Fruit fly (Drosophila melanogaster) whole organism, embryonic: ENCODE data around the gene ArfGAP1.
A peak's percentile ranks its signal among the peaks of the same experiment; 100 is the strongest.

Source experiments
- B-H1 ChIP-seq: fragments of 200-800 bp; sonication (Bioruptor generic); IDR thresholded peaks from 3 replicates; pipeline ENCODE4 v1.3.6; 2022; ENCODE audit warnings: missing biosample characterization, missing genetic modification characterization
- BEAF-32 ChIP-seq: fragments of 200-800 bp; sonication (Bioruptor generic); optimal IDR thresholded peaks from 3 replicates; lab custom pipeline; 2017; ENCODE audit warnings: missing biosample characterization, missing genetic modification characterization, mild to moderate bottlenecking, moderate library complexity, missing genetic modification reagents
- CG10366 ChIP-seq: fragments of 200-800 bp; sonication (Bioruptor generic); IDR thresholded peaks from 2 replicates; pipeline ENCODE4 v1.3.6; 2022; ENCODE audit warnings: missing biosample characterization, missing genetic modification characterization
- CG11696 ChIP-seq: fragments of 200-800 bp; sonication (Bioruptor generic); IDR thresholded peaks from 2 replicates; pipeline ENCODE4 v1.3.6; 2022; ENCODE audit warnings: missing biosample characterization, missing genetic modification characterization
- CG14710 ChIP-seq: fragments of 200-800 bp; sonication (Bioruptor generic); optimal IDR thresholded peaks from 3 replicates; lab custom pipeline; 2019; ENCODE audit warnings: missing biosample characterization, mild to moderate bottlenecking, missing genetic modification characterization, moderate library complexity
- CG14965 ChIP-seq: fragments of 200-800 bp; sonication (Bioruptor generic); optimal IDR thresholded peaks from 2 replicates; lab custom pipeline; 2016; ENCODE audit warnings: missing biosample characterization, missing genetic modification characterization, borderline replicate concordance
- CG15073 ChIP-seq: fragments of 200-800 bp; sonication (Bioruptor generic); optimal IDR thresholded peaks from 2 replicates; lab custom pipeline; 2016; ENCODE audit warnings: missing biosample characterization, missing genetic modification characterization
- CG15514 ChIP-seq: fragments of 200-800 bp; sonication (Bioruptor generic); optimal IDR thresholded peaks from 3 replicates; lab custom pipeline; 2017; ENCODE audit warnings: missing biosample characterization, missing genetic modification characterization, mild to moderate bottlenecking, moderate library complexity, missing genetic modification reagents
- CG1602 ChIP-seq: fragments of 200-800 bp; sonication (Bioruptor generic); optimal IDR thresholded peaks from 3 replicates; lab custom pipeline; 2016; ENCODE audit warnings: missing biosample characterization, missing genetic modification characterization
- CG18599 ChIP-seq: fragments of 200-800 bp; sonication (Bioruptor generic); optimal IDR thresholded peaks from 3 replicates; lab custom pipeline; 2017; ENCODE audit warnings: missing biosample characterization, missing genetic modification characterization, mild to moderate bottlenecking, moderate library complexity, missing genetic modification reagents
- CG3407 ChIP-seq: fragments of 200-800 bp; sonication (Bioruptor generic); optimal IDR thresholded peaks from 2 replicates; lab custom pipeline; 2018; ENCODE audit warnings: missing biosample characterization, mild to moderate bottlenecking, missing genetic modification characterization
- CG34224 ChIP-seq: fragments of 200-800 bp; sonication (Bioruptor generic); IDR thresholded peaks from 3 replicates; pipeline ENCODE4 v1.3.6; 2022; ENCODE audit warnings: missing biosample characterization, missing genetic modification characterization; ENCODE audit not compliant: partially characterized antibody
- CG4707 ChIP-seq: fragments of 200-800 bp; sonication (Bioruptor generic); optimal IDR thresholded peaks from 2 replicates; lab custom pipeline; 2018; ENCODE audit warnings: missing biosample characterization, mild to moderate bottlenecking, missing genetic modification characterization, moderate library complexity
- CG4730 ChIP-seq: fragments of 200-800 bp; sonication (Bioruptor generic); IDR thresholded peaks from 2 replicates; pipeline ENCODE4 v1.3.6; 2022; ENCODE audit warnings: missing biosample characterization, missing genetic modification characterization
- CG7745 ChIP-seq: fragments of 200-800 bp; sonication (Bioruptor generic); optimal IDR thresholded peaks from 2 replicates; lab custom pipeline; 2018; ENCODE audit warnings: missing biosample characterization, mild to moderate bottlenecking, missing genetic modification characterization, moderate library complexity
- CG7963 ChIP-seq: fragments of 200-800 bp; sonication (Bioruptor generic); IDR thresholded peaks from 3 replicates; pipeline ENCODE4 v1.3.6; 2022; ENCODE audit warnings: missing biosample characterization, missing genetic modification characterization; ENCODE audit not compliant: partially characterized antibody
- D19A ChIP-seq: fragments of 200-800 bp; optimal IDR thresholded peaks from 3 replicates; lab custom pipeline; 2019; ENCODE audit warnings: missing biosample characterization, mild to moderate bottlenecking, missing genetic modification characterization, moderate library complexity
- Dll ChIP-seq: fragments of 200-800 bp; sonication (Bioruptor generic); IDR thresholded peaks from 4 replicates; pipeline ENCODE4 v1.3.6; 2022; ENCODE audit warnings: missing biosample characterization, missing genetic modification characterization; ENCODE audit not compliant: partially characterized antibody
- Doc2 ChIP-seq: fragments of 200-800 bp; sonication (Bioruptor generic); IDR thresholded peaks from 2 replicates; pipeline ENCODE4 v1.3.6; 2022; ENCODE audit warnings: missing biosample characterization, missing genetic modification characterization
- Hr39 ChIP-seq: fragments of >200 bp; optimal IDR thresholded peaks from 2 replicates; lab custom pipeline; 2017
- Jarid2 ChIP-seq: fragments of 200-800 bp; sonication (Bioruptor generic); optimal IDR thresholded peaks from 3 replicates; lab custom pipeline; 2017; ENCODE audit warnings: mild to moderate bottlenecking, missing biosample characterization, missing genetic modification reagents, missing genetic modification characterization
- Nf-YA ChIP-seq: fragments of 200-800 bp; sonication (Bioruptor generic); IDR thresholded peaks from 2 replicates; pipeline ENCODE4 v1.3.6; 2022; ENCODE audit warnings: missing biosample characterization, missing genetic modification characterization
- Nf-YB ChIP-seq: fragments of 200-800 bp; sonication (Bioruptor generic); optimal IDR thresholded peaks from 3 replicates; lab custom pipeline; 2019; ENCODE audit warnings: missing biosample characterization, mild to moderate bottlenecking, missing genetic modification characterization, moderate library complexity
- Opbp ChIP-seq: fragments of 200-800 bp; sonication (Bioruptor generic); IDR thresholded peaks from 3 replicates; pipeline ENCODE4 v1.3.6; 2022; ENCODE audit warnings: missing biosample characterization, missing genetic modification characterization; ENCODE audit not compliant: partially characterized antibody
- Tbp ChIP-seq: fragments of >200 bp; optimal IDR thresholded peaks from 2 replicates; lab custom pipeline; 2018; ENCODE audit warnings: missing biosample characterization, missing genetic modification characterization
- Xbp1 ChIP-seq: fragments of 200-800 bp; sonication (Bioruptor generic); optimal IDR thresholded peaks from 3 replicates; lab custom pipeline; 2016; ENCODE audit warnings: missing biosample characterization, mild to moderate bottlenecking, missing genetic modification characterization
- abd-A ChIP-seq: fragments of 200-800 bp; sonication (Bioruptor generic); optimal IDR thresholded peaks from 3 replicates; lab custom pipeline; 2019; ENCODE audit warnings: missing biosample characterization, mild to moderate bottlenecking, missing genetic modification characterization, moderate library complexity
- al ChIP-seq: fragments of 200-800 bp; sonication (Bioruptor generic); IDR thresholded peaks from 2 replicates; pipeline ENCODE4 v1.3.6; 2022; ENCODE audit warnings: missing biosample characterization, missing genetic modification characterization
- aop ChIP-seq: fragments of 200-800 bp; sonication (Bioruptor generic); IDR thresholded peaks from 2 replicates; pipeline ENCODE4 v1.3.6; 2022; ENCODE audit warnings: missing biosample characterization, missing genetic modification characterization
- ara ChIP-seq: fragments of 200-800 bp; sonication (Bioruptor generic); IDR thresholded peaks from 2 replicates; pipeline ENCODE4 v1.3.6; 2022; ENCODE audit warnings: missing biosample characterization, missing genetic modification characterization
- bowl ChIP-seq: fragments of 200-800 bp; sonication (Bioruptor generic); IDR thresholded peaks from 2 replicates; pipeline ENCODE4 v1.3.6; 2022; ENCODE audit warnings: missing biosample characterization, missing genetic modification characterization
- cato ChIP-seq: fragments of 200-800 bp; sonication (Bioruptor generic); optimal IDR thresholded peaks from 2 replicates; lab custom pipeline; 2016; ENCODE audit warnings: missing biosample characterization, missing genetic modification characterization, borderline replicate concordance
- cg ChIP-seq: fragments of 200-800 bp; sonication (Bioruptor generic); optimal IDR thresholded peaks from 3 replicates; lab custom pipeline; 2019; ENCODE audit warnings: missing biosample characterization, mild to moderate bottlenecking, missing genetic modification characterization, moderate library complexity
- crol ChIP-seq: fragments of 200-800 bp; sonication (Bioruptor generic); IDR thresholded peaks from 2 replicates; pipeline ENCODE4 v1.3.6; 2022; ENCODE audit warnings: missing biosample characterization, missing genetic modification characterization
- ems ChIP-seq: fragments of 200-800 bp; sonication (Bioruptor generic); optimal IDR thresholded peaks from 3 replicates; lab custom pipeline; 2016; ENCODE audit warnings: missing biosample characterization, missing genetic modification characterization
- fru ChIP-seq: fragments of >200 bp; optimal IDR thresholded peaks from 2 replicates; lab custom pipeline; 2017
- ftz-f1 ChIP-seq: fragments of 200-800 bp; sonication (Bioruptor generic); optimal IDR thresholded peaks from 2 replicates; lab custom pipeline; 2016; ENCODE audit warnings: missing biosample characterization, missing genetic modification characterization
- gsb ChIP-seq: fragments of 200-800 bp; sonication (Bioruptor generic); IDR thresholded peaks from 2 replicates; pipeline ENCODE4 v1.3.6; 2022; ENCODE audit warnings: missing biosample characterization, missing genetic modification characterization
- jigr1 ChIP-seq: fragments of 200-800 bp; sonication (Bioruptor generic); IDR thresholded peaks from 3 replicates; pipeline ENCODE4 v1.3.6; 2022; ENCODE audit warnings: missing biosample characterization, missing genetic modification characterization
- kah ChIP-seq: fragments of 200-800 bp; sonication (Bioruptor generic); optimal IDR thresholded peaks from 2 replicates; lab custom pipeline; 2018; ENCODE audit warnings: missing biosample characterization, mild to moderate bottlenecking, missing genetic modification characterization
- lov ChIP-seq, 2 experiments: fragments of 200-800 bp in 1 of 2; fragments of >200 bp in 1 of 2; sonication (Bioruptor generic) in 1 of 2; IDR thresholded peaks in 1 of 2; optimal IDR thresholded peaks in 1 of 2; 2 replicates in 1 of 2; 3 replicates in 1 of 2; pipeline versions ENCODE4 v1.3.6 to Lab custom; 2017 to 2022; ENCODE audit warnings: missing biosample characterization in 1 of 2, missing genetic modification characterization in 1 of 2
- nom ChIP-seq: fragments of 200-800 bp; sonication (Bioruptor generic); optimal IDR thresholded peaks from 2 replicates; lab custom pipeline; 2017; ENCODE audit warnings: missing biosample characterization, missing genetic modification characterization, mild to moderate bottlenecking, moderate library complexity, missing genetic modification reagents
- peb ChIP-seq: fragments of 200-800 bp; sonication (Bioruptor generic); IDR thresholded peaks from 2 replicates; pipeline ENCODE4 v1.3.6; 2022; ENCODE audit warnings: missing biosample characterization, missing genetic modification characterization
- pfk ChIP-seq: fragments of 200-800 bp; sonication (Bioruptor generic); optimal IDR thresholded peaks from 2 replicates; lab custom pipeline; 2018; ENCODE audit warnings: missing biosample characterization, mild to moderate bottlenecking, missing genetic modification characterization, moderate library complexity
- sisA ChIP-seq: fragments of 200-800 bp; sonication (Bioruptor generic); IDR thresholded peaks from 2 replicates; pipeline ENCODE4 v1.3.6; 2022; ENCODE audit warnings: missing biosample characterization, missing genetic modification characterization
- slbo ChIP-seq: fragments of 200-800 bp; sonication (Bioruptor generic); IDR thresholded peaks from 2 replicates; pipeline ENCODE4 v1.3.6; 2022; ENCODE audit warnings: missing biosample characterization, missing genetic modification characterization
- slp2 ChIP-seq: fragments of 200-800 bp; sonication (Bioruptor generic); optimal IDR thresholded peaks from 2 replicates; lab custom pipeline; 2016; ENCODE audit warnings: missing biosample characterization, missing genetic modification characterization
- stwl ChIP-seq: fragments of 200-800 bp; sonication (Bioruptor generic); optimal IDR thresholded peaks from 3 replicates; lab custom pipeline; 2018; ENCODE audit warnings: missing biosample characterization, mild to moderate bottlenecking, missing genetic modification characterization, moderate library complexity
- tx ChIP-seq: fragments of 200-800 bp; sonication (Bioruptor generic); optimal IDR thresholded peaks from 2 replicates; lab custom pipeline; 2016; ENCODE audit warnings: missing biosample characterization, missing genetic modification characterization
- vnd ChIP-seq: fragments of 200-800 bp; sonication (Bioruptor generic); IDR thresholded peaks from 3 replicates; pipeline ENCODE4 v1.3.6; 2022; ENCODE audit warnings: missing biosample characterization, missing genetic modification characterization; ENCODE audit not compliant: partially characterized antibody
- wek ChIP-seq: fragments of 200-800 bp; sonication (Bioruptor generic); optimal IDR thresholded peaks from 3 replicates; lab custom pipeline; 2018; ENCODE audit warnings: missing biosample characterization, mild to moderate bottlenecking, missing genetic modification characterization, moderate library complexity

ArfGAP1 gene

DNA sequence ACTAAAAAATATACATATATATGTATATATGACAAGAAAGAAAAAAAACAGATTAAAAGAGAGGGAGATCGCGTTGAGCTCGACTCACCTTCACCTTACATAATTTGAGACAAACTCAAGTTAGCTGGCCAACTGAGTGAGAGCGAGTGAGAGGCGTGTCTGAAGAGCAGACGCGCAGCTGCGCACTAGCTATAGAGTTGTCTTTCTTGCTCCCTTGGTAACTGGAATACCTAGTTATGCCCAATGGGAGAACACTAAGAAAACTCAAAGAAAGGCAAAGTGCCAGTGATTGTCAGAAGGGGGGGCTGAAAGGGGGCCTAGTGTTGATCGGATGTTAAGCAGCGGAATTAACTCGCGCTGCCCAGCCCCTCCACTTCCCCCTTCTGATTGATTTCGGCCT is 17.1 kb upstream of the ArfGAP1 start (continued):
- peak; percentile 63 for TF ChIP-seq cg (GFP tag; lab: Kevin White, UChicago)
- TF ChIP-seq stwl (tag; lab: Kevin White, UChicago), result no peak
- TF ChIP-seq ara (GFP tag; lab: Robert Waterston, UW), result no peak
- peak; percentile 79; the same call in 2 of the 3 replicates for TF ChIP-seq Opbp (GFP tag; lab: Robert Waterston, UW)
- TF ChIP-seq fru (lab: Kevin White, UChicago), result no peak
- peak; percentile 98 for TF ChIP-seq Nf-YA (GFP tag; lab: Robert Waterston, UW)
- TF ChIP-seq CG14710 (tag; lab: Kevin White, UChicago), result no peak
- peak; percentile 23; the same call in 1 of the 3 replicates for TF ChIP-seq CG34224 (GFP tag; lab: Robert Waterston, UW)
- TF ChIP-seq gsb (GFP tag; lab: Robert Waterston, UW), result no peak
- no peak for TF ChIP-seq CG3407 (GFP tag; lab: Kevin White, UChicago)
- no peak for TF ChIP-seq CG15073 (GFP tag; lab: Kevin White, UChicago)
- no peak for TF ChIP-seq ems (GFP tag; lab: Kevin White, UChicago)
- no peak for TF ChIP-seq slbo
- no peak for TF ChIP-seq ftz-f1 (GFP tag; lab: Kevin White, UChicago)
- TF ChIP-seq Jarid2 (GFP tag; lab: Kevin White, UChicago), result peak; percentile 14
- TF ChIP-seq CG11696 (GFP tag; lab: Robert Waterston, UW), result no peak
- no peak for TF ChIP-seq CG1602
- TF ChIP-seq peb (GFP tag; lab: Robert Waterston, UW), result no peak
- peak; percentile 99 for TF ChIP-seq Nf-YB (GFP tag; lab: Kevin White, UChicago)
- TF ChIP-seq pfk, result no peak
- no peak for TF ChIP-seq CG4730 (GFP tag; lab: Robert Waterston, UW)
- TF ChIP-seq nom (GFP tag; lab: Kevin White, UChicago), result no peak
- TF ChIP-seq al (GFP tag; lab: Robert Waterston, UW), result no peak
- TF ChIP-seq crol (GFP tag; lab: Robert Waterston, UW), result peak; percentile 95
- TF ChIP-seq Xbp1 (GFP tag; lab: Kevin White, UChicago), result no peak
- TF ChIP-seq jigr1 (GFP tag; lab: Robert Waterston, UW), result no peak
- no peak for TF ChIP-seq tx (GFP tag; lab: Kevin White, UChicago)
- no peak for TF ChIP-seq aop (GFP tag; lab: Robert Waterston, UW)
- TF ChIP-seq CG4707 (GFP tag; lab: Kevin White, UChicago), result no peak
- TF ChIP-seq Dll (GFP tag; lab: Robert Waterston, UW), result no peak
- no peak for TF ChIP-seq CG18599 (GFP tag; lab: Kevin White, UChicago)
- TF ChIP-seq bowl (GFP tag; lab: Robert Waterston, UW), result no peak
- no peak for TF ChIP-seq sisA
- no peak for TF ChIP-seq D19A (tag; lab: Kevin White, UChicago)
- no peak for TF ChIP-seq CG10366 (GFP tag; lab: Robert Waterston, UW)
- TF ChIP-seq slp2 (GFP tag; lab: Kevin White, UChicago), result no peak
- TF ChIP-seq cato, result no peak
- no peak for TF ChIP-seq kah (GFP tag; lab: Kevin White, UChicago)
- TF ChIP-seq CG14965 (GFP tag; lab: Kevin White, UChicago), result no peak
- no peak for TF ChIP-seq CG15514 (GFP tag; lab: Kevin White, UChicago)
- no peak for TF ChIP-seq BEAF-32 (GFP tag; lab: Kevin White, UChicago)
- TF ChIP-seq lov (optimal IDR thresholded peaks at IDR 0.05; lab: Kevin White, UChicago), result no peak
- TF ChIP-seq lov (GFP tag; IDR thresholded peaks at IDR 0.05; lab: Robert Waterston, UW), result no peak
- 0 out of 3 replicates have a peak, but pooled peaks have one; percentile 40 for TF ChIP-seq vnd
- TF ChIP-seq abd-A (tag; lab: Kevin White, UChicago), result peak; percentile 2
- no peak for TF ChIP-seq Hr39
- TF ChIP-seq Tbp (GFP tag; lab: Kevin White, UChicago), result no peak
- no peak for TF ChIP-seq B-H1 (GFP tag; lab: Robert Waterston, UW)
- TF ChIP-seq wek (GFP tag; lab: Kevin White, UChicago), result no peak
- TF ChIP-seq CG7745 (tag; lab: Kevin White, UChicago), result no peak
- no peak for TF ChIP-seq Doc2
- no peak for TF ChIP-seq CG7963 (GFP tag; lab: Robert Waterston, UW)
